Worm (Caenorhabditis elegans): Measurements from ENCODE around the gene W06G6.11.

DNA sequence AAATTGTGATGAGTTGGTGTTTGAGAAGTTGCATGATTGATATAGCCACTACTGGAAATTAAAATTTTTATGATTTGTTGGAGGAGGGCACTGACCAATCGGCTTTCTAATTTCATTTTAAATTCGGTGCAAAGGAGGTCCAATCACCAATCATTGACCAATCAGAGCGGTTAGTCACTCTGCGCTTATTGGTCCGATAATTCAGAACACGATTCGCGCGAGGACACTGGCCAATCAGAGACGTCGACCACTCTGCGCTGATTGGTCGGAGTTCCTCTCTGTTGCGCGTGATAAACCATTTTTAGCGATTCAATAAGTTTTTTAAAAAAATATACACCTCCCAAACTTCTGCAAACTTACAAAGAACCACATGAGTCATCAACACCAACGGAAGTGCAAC lies 49.3 kb downstream of the W06G6.11 start:
- TF ChIP-seq unc-39 (tag; optimal IDR thresholded peaks at IDR 0.05) = no peak
- no peak for TF ChIP-seq nhr-76 (tag; optimal IDR thresholded peaks at IDR 0.05)
- no peak for TF ChIP-seq mls-2 (tag; optimal IDR thresholded peaks at IDR 0.05)
- no peak for TF ChIP-seq elt-3 (tag; optimal IDR thresholded peaks at IDR 0.05)
- no peak for TF ChIP-seq snpc-4 (tag; optimal IDR thresholded peaks at IDR 0.05)
- TF ChIP-seq lsy-2 (tag; optimal IDR thresholded peaks at IDR 0.05) = no peak
- TF ChIP-seq ztf-11 (tag; optimal IDR thresholded peaks at IDR 0.05) = no peak
- no peak for TF ChIP-seq unc-62 (GFP tag; optimal IDR thresholded peaks at IDR 0.05)
- TF ChIP-seq elt-1 (tag; optimal IDR thresholded peaks at IDR 0.05; ENCODE audit: borderline replicate concordance, insufficient read depth) = no peak
- no peak for TF ChIP-seq ceh-39 (tag; optimal IDR thresholded peaks at IDR 0.05)

Measured in whole organism, mixed stage, embryonic.